Worm (Caenorhabditis elegans) whole organism, mixed stage, embryonic: ENCODE results near the gene lgc-20.

Source experiments
- ces-1 ChIP-seq: fragments of 150-350 bp; optimal IDR thresholded peaks from 2 replicates; lab custom pipeline; 2014; ENCODE audit warnings: missing biosample characterization, missing genetic modification reagents, missing genetic modification characterization
- elt-3 ChIP-seq: fragments of 150-350 bp; optimal IDR thresholded peaks from 2 replicates; lab custom pipeline; 2014; ENCODE audit warnings: missing biosample characterization, missing genetic modification characterization
- nhr-76 ChIP-seq: sonication (generic microtip); optimal IDR thresholded peaks from 2 replicates; lab custom pipeline; 2017; ENCODE audit warnings: missing biosample characterization, missing genetic modification characterization
- pha-4 ChIP-seq: fragments of 150-350 bp; optimal IDR thresholded peaks from 2 replicates; lab custom pipeline; 2018; ENCODE audit warnings: missing biosample characterization, missing genetic modification reagents, missing genetic modification characterization
- snpc-4 ChIP-seq: fragments of 150-350 bp; optimal IDR thresholded peaks from 2 replicates; lab custom pipeline; 2014; ENCODE audit warnings: missing biosample characterization, missing genetic modification characterization
- unc-39 ChIP-seq: fragments of 150-350 bp; optimal IDR thresholded peaks from 2 replicates; lab custom pipeline; 2014; ENCODE audit warnings: missing biosample characterization, missing genetic modification characterization

DNA sequence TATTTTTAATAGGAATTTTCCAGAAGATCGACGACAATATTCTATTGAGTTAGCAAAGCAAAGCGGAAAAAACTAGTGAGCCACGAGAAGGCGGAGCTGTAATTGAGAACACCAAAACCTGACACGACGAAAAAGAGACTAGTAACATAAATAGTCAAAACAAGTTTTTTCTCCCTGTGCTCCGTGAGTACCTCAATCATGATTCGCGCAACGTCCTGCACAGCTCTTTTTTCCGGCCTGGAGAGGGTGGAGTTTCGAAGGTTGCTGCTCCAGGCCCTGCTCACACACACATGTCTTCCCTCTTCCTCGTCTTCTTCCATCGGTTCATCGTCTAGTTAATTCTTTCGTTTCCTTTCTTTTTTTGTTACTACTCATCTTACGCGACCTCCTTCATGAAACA, 8.2 kb upstream of the lgc-20 start, which contains the start of gene clh-2:
- TF ChIP-seq unc-39 (tag; lab: Kevin White, UChicago) (no peak), snpc-4 (no peak), nhr-76 (no peak), ces-1 (GFP tag; lab: Kevin White, UChicago) (no peak), pha-4 (tag; lab: Kevin White, UChicago) (no peak), elt-3 (no peak)
